Worm (Caenorhabditis elegans) whole organism, early embryonic: Measurements from ENCODE around the gene asp-4.

Experiments used
- B0310.2 ChIP-seq: sonication (generic microtip); optimal IDR thresholded peaks from 2 replicates; lab custom pipeline; 2016; ENCODE audit warnings: mild to moderate bottlenecking, missing genetic modification characterization, missing compliant biosample characterization
- F13C5.2 ChIP-seq: sonication (generic microtip); optimal IDR thresholded peaks from 2 replicates; lab custom pipeline; 2017; ENCODE audit warnings: mild to moderate bottlenecking, missing genetic modification characterization, inconsistent platforms, missing compliant biosample characterization
- aly-1 ChIP-seq: sonication (generic microtip); optimal IDR thresholded peaks from 2 replicates; lab custom pipeline; 2016; ENCODE audit warnings: missing genetic modification characterization, missing compliant biosample characterization
- ama-1 ChIP-seq: fragments of 150-350 bp; optimal IDR thresholded peaks from 2 replicates; lab custom pipeline; 2014
- ceh-13 ChIP-seq: fragments of 200-800 bp; sonication (Bioruptor generic); optimal IDR thresholded peaks from 2 replicates; lab custom pipeline; 2018; ENCODE audit warnings: mild to moderate bottlenecking, missing genetic modification characterization, missing compliant biosample characterization
- ceh-36 ChIP-seq: sonication (generic microtip); optimal IDR thresholded peaks from 2 replicates; lab custom pipeline; 2016; ENCODE audit warnings: missing genetic modification characterization, inconsistent platforms, missing compliant biosample characterization
- ets-7 ChIP-seq: sonication (generic microtip); optimal IDR thresholded peaks from 2 replicates; lab custom pipeline; 2016; ENCODE audit warnings: missing genotype, missing genetic modification characterization, missing compliant biosample characterization
- flt-1 ChIP-seq: fragments of 200-800 bp; sonication (Bioruptor generic); IDR thresholded peaks from 2 replicates; pipeline ENCODE4 v1.3.6; 2022; ENCODE audit warnings: missing genetic modification characterization, missing compliant biosample characterization
- hmbx-1 ChIP-seq: sonication (generic microtip); optimal IDR thresholded peaks from 2 replicates; lab custom pipeline; 2016; ENCODE audit warnings: mild to moderate bottlenecking, missing genetic modification characterization, missing compliant biosample characterization
- hmg-4 ChIP-seq: fragments of 200-800 bp; sonication (Bioruptor generic); optimal IDR thresholded peaks from 2 replicates; lab custom pipeline; 2018; ENCODE audit warnings: mild to moderate bottlenecking, missing genetic modification characterization, missing compliant biosample characterization
- hnd-1 ChIP-seq: sonication (generic microtip); optimal IDR thresholded peaks from 2 replicates; lab custom pipeline; 2016; ENCODE audit warnings: missing genetic modification characterization, missing compliant biosample characterization
- pes-1 ChIP-seq: fragments of 200-800 bp; sonication (Bioruptor generic); IDR thresholded peaks from 2 replicates; pipeline ENCODE4 v1.3.6; 2022; ENCODE audit warnings: missing genetic modification reagents, missing genetic modification characterization, missing compliant biosample characterization
- scrt-1 ChIP-seq: fragments of 200-800 bp; sonication (Bioruptor generic); IDR thresholded peaks from 2 replicates; pipeline ENCODE4 v1.3.6; 2022; ENCODE audit warnings: missing genetic modification characterization, missing compliant biosample characterization
- sea-1 ChIP-seq: fragments of 200-800 bp; sonication (Bioruptor generic); conservative IDR thresholded peaks from 2 replicates; pipeline ENCODE4 v1.3.6; 2022; ENCODE audit warnings: missing genetic modification characterization, missing compliant biosample characterization
- tbx-11 ChIP-seq: fragments of 200-800 bp; sonication (Bioruptor generic); IDR thresholded peaks from 2 replicates; pipeline ENCODE4 v1.3.6; 2022; ENCODE audit warnings: missing genetic modification characterization, missing compliant biosample characterization
- tbx-37 ChIP-seq: fragments of 200-800 bp; sonication (Bioruptor generic); conservative IDR thresholded peaks from 2 replicates; pipeline ENCODE4 v1.3.6; 2022; ENCODE audit warnings: missing genetic modification reagents, missing genetic modification characterization, missing compliant biosample characterization
- tra-4 ChIP-seq: sonication (generic microtip); optimal IDR thresholded peaks from 2 replicates; lab custom pipeline; 2017; ENCODE audit warnings: missing genetic modification characterization, missing compliant biosample characterization

The asp-4 gene

DNA sequence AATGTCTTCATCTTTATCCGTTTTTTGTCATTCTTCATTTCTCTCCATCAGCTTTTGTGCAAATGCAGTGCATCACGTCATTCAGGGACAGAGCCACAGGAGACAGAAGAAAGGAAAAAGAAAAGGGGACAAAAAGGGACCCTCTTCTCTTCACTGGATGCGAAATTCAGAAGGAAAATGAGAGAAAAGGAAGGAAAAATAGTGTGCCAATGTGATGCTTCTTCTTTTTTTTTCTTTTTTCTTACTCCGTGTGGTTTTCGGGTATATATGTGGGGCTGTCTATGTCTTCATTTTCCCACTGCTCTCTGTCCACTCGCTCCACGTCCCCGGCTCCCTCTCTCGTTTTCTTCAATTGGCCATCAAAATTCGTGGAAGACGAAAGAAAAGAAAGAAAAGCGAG, 10.8 kb downstream of the asp-4 start:
- TF ChIP-seq tbx-11 (no peak), pes-1 (GFP tag; lab: Robert Waterston, UW) (no peak), B0310.2 (tag; lab: Kevin White, UChicago) (no peak), ceh-13 (GFP tag; lab: Kevin White, UChicago) (no peak), hmg-4 (GFP tag; lab: Kevin White, UChicago) (no peak), tbx-37 (GFP tag; lab: Robert Waterston, UW) (no peak)

DNA sequence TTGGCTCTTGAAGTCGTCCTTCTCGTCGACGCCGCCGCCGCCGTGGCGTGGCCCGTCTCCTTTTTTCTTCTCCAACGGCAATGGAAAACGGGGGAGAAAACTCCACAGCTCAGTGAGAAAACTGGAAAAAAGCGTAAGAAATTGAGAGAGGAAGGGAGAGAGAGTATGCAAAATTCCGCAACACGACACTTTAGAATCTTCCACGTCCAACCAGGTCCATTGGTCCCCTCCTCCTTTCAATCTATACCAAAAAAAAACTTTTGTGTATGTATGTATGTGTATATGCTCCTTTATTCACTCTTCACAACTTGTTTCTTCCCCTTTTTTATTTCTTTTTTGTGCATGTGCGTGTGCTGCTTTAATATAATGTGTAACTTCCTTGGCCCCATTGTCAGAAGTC, 12.2 kb downstream of the asp-4 start:
- TF ChIP-seq flt-1 (no peak), tbx-37 (GFP tag; lab: Robert Waterston, UW) (no peak), ama-1 (lab: Kevin White, UChicago) (no peak), ceh-13 (GFP tag; lab: Kevin White, UChicago) (no peak), B0310.2 (tag; lab: Kevin White, UChicago) (no peak), hmg-4 (GFP tag; lab: Kevin White, UChicago) (no peak), tbx-11 (no peak), aly-1 (tag; lab: Kevin White, UChicago) (no peak), scrt-1 (no peak), pes-1 (GFP tag; lab: Robert Waterston, UW) (no peak)

DNA sequence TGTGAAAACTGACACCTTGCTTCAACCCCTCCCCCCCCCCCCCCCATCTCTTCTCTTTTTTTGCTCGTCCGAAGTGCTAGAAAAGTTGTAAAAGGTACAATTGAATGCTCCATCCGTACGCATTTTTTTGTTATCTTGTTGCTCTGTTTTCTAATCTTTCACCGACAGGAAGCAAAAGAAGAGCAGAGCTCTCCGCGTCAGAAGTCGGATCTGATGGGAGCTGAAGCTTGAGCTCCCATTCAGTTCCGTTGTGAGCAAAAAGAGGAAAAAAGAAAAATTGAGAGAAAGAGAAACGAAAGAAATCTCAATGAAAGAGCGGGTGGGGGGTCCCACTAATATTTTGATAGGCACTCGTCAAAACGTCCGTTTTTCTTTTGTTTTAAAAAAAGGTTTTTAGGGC, 14.4 kb downstream of the asp-4 start:
- TF ChIP-seq hnd-1 (tag; lab: Kevin White, UChicago) (no peak), sea-1 (no peak), tbx-11 (no peak), hmbx-1 (tag; lab: Kevin White, UChicago) (no peak), aly-1 (tag; lab: Kevin White, UChicago) (no peak), scrt-1 (no peak)

DNA sequence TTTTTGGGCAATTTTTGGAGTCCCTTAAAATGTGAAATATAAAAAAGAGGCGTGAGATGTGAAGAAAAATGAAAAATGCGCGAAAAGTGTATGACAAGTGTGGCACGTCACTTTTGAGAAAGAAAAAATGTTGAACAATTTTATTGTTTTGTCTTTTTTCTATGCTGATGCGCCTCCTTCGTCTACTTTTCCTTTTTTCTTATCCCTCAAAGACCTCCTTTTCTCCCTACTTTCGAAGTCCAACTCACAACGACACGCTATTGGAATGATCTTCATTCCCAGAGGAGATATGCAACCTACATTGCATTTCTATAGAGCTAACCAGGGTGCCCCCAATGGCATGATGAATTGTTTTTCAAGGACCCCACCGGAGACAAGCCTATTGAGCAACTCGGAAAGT, 15.3 kb downstream of the asp-4 start:
- TF ChIP-seq ets-7 (tag; lab: Kevin White, UChicago) (no peak), tbx-37 (GFP tag; lab: Robert Waterston, UW) (no peak), hnd-1 (tag; lab: Kevin White, UChicago) (no peak), F13C5.2 (tag; lab: Kevin White, UChicago) (no peak), pes-1 (GFP tag; lab: Robert Waterston, UW) (no peak), sea-1 (no peak), aly-1 (tag; lab: Kevin White, UChicago) (no peak), tra-4 (no peak), ama-1 (lab: Kevin White, UChicago) (no peak), hmg-4 (GFP tag; lab: Kevin White, UChicago) (no peak), scrt-1 (no peak), flt-1 (no peak), B0310.2 (tag; lab: Kevin White, UChicago) (no peak), tbx-11 (no peak)

DNA sequence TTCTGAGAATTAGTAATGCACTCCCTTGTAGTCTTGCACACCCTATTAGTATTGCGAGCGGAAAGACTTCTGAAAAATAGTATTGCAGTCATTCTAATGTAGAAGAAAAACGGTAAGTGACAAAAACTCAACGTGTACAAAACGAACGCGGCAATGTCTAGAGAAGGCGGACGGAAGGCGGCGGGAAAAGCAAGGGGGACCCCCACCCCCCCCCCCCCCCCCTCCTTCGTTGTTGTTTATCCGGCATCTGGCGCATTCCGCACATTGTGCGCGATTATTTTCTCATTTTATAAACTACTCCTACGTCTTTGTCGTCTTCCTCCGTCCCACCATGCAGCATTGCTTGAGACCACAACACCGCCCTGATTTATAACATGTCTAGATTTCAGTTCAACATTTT, 18.9 kb downstream of the asp-4 start:
- TF ChIP-seq ama-1 (lab: Kevin White, UChicago) (no peak), B0310.2 (tag; lab: Kevin White, UChicago) (no peak), tbx-11 (no peak), ets-7 (tag; lab: Kevin White, UChicago) (no peak), ceh-36 (tag; lab: Kevin White, UChicago) (no peak), tbx-37 (GFP tag; lab: Robert Waterston, UW) (no peak), aly-1 (tag; lab: Kevin White, UChicago) (no peak)

DNA sequence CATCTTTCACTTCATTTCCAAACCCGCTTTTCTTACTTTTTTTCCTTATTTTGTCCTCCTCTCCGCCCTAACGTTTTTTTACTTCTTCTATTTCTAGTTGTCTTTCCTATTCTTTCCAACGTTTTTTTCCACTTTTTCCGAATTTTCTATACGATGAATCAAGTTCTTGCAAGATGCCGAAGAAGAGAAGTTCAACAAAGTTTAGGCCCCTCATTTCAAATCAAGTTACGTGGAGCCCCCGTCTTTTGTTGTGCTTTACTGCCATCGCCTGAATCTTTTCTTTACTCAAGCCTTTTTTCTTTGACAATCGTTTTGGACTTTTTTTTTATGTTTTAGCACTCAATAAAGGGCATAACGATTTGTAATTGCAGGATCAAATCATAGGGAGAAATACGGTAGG, 19.9 kb downstream of the asp-4 start, which contains the start of gene unc-9:
Gene unc-9, plus strand, starts transcription at position 370 of the 400 bp plus-strand sequence.
- no peak for TF ChIP-seq hnd-1 (tag; lab: Kevin White, UChicago)
- no peak for TF ChIP-seq sea-1
- no peak for TF ChIP-seq tbx-11
- TF ChIP-seq ceh-36 (tag; lab: Kevin White, UChicago), result no peak

DNA sequence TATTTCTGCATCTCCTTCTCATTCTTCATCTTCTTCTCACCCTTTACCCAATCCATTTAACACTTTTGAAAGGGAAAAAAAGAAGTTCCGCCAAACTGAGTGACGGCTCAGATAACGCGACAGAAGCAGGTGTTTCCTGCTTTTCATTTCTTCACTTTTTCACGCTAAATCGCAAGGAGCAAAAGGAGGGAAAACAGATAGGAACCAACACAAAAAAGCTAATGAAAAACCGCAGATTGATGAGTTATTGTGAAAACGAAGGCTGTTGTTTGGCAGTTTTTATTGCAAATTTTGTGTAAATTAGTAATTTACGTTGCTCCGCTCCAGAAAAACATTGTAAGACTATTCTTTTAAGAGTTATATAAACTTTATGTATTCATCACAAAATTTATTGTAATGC, 20.9 kb downstream of the asp-4 start:
- TF ChIP-seq ceh-13 (GFP tag; lab: Kevin White, UChicago) (no peak), ceh-36 (tag; lab: Kevin White, UChicago) (no peak), hmbx-1 (tag; lab: Kevin White, UChicago) (no peak), pes-1 (GFP tag; lab: Robert Waterston, UW) (no peak)

DNA sequence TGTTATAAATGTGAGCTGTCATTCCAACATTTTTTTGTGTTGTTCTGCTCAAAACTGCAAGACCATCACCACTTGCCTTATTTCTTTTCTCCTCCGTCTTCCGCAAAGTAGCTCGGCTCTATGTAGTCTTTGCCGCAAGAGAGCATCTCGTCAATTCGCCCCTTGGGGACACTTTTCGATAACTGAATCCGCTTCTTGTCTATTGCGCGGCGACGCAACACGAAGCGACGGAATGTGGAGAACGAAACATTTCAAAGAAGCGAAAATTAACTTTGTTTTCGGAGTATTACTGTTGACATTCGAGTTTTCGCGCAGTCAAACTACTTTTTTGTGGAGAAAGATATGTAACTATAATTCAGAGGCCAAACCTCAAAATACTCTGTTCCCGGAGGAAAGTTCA, 23.1 kb downstream of the asp-4 start:
- TF ChIP-seq ets-7 (tag; lab: Kevin White, UChicago) (no peak), ceh-13 (GFP tag; lab: Kevin White, UChicago) (no peak), sea-1 (no peak), pes-1 (GFP tag; lab: Robert Waterston, UW) (no peak), scrt-1 (no peak), aly-1 (tag; lab: Kevin White, UChicago) (no peak), hnd-1 (tag; lab: Kevin White, UChicago) (no peak), F13C5.2 (tag; lab: Kevin White, UChicago) (no peak), hmg-4 (GFP tag; lab: Kevin White, UChicago) (no peak), tra-4 (no peak), flt-1 (no peak), ceh-36 (tag; lab: Kevin White, UChicago) (no peak), B0310.2 (tag; lab: Kevin White, UChicago) (no peak)

DNA sequence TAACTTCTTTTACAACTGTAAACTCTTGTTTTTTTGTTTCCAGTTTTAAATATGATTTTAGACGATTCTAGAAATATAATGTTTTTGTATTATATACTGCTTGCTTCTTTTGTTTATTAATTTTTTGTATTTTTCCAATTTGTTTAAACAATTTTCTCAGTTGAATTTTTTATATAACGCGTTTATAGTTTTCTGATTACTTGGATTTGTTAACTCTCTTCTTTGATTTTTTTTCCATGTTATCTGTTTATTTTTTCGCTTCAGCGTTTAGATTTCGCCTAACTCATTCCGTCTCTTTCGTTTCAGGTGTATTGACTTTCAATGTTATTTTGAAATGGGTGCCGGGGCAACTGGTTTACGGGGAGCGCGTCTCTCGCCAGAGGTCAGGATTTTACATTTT, 30.4 kb downstream of the asp-4 start, which contains the start of gene gpa-6:
Gene gpa-6, plus strand, starts transcription at position 301 of the 400 bp plus-strand sequence.
- TF ChIP-seq pes-1 (GFP tag; lab: Robert Waterston, UW), result no peak
- no peak for TF ChIP-seq tbx-37 (GFP tag; lab: Robert Waterston, UW)
- TF ChIP-seq tbx-11, result no peak
- no peak for TF ChIP-seq hmbx-1 (tag; lab: Kevin White, UChicago)
- no peak for TF ChIP-seq aly-1 (tag; lab: Kevin White, UChicago)
- no peak for TF ChIP-seq hmg-4 (GFP tag; lab: Kevin White, UChicago)
- no peak for TF ChIP-seq B0310.2 (tag; lab: Kevin White, UChicago)
